Fruit fly (Drosophila melanogaster): ENCODE data around the gene CG12003.
A peak's percentile ranks its signal among the peaks of the same experiment; 100 is the strongest.

The CG12003 gene

dm6 chr3L:1515820-1516540, 49.2 kb upstream of the CG12003 start (continued):
- TF ChIP-seq Mrtf (GFP tag; IDR thresholded peaks at IDR 0.05) (peak; percentile 46; the same call in 1 of the 3 replicates), CHES-1-like (GFP tag; optimal IDR thresholded peaks at IDR 0.05) (peak; percentile 62), tio (GFP tag; optimal IDR thresholded peaks at IDR 0.05) (peak; percentile 66), Adf1 (GFP tag; IDR thresholded peaks at IDR 0.05) (no peak), stwl (tag; optimal IDR thresholded peaks at IDR 0.05) (no peak), CG12155 (GFP tag; optimal IDR thresholded peaks at IDR 0.05) (peak; percentile 64), ttk (GFP tag; IDR thresholded peaks at IDR 0.05) (peak; percentile 53), CG2889 (GFP tag; IDR thresholded peaks at IDR 0.05) (no peak), CG7786 (GFP tag; optimal IDR thresholded peaks at IDR 0.05) (peak; percentile 66), jumu (GFP tag; optimal IDR thresholded peaks at IDR 0.05) (peak; percentile 52), Hand (GFP tag; optimal IDR thresholded peaks at IDR 0.05) (no peak), wek (GFP tag; optimal IDR thresholded peaks at IDR 0.05) (no peak), CG8944 (GFP tag; optimal IDR thresholded peaks at IDR 0.05) (peak; percentile 70), Abd-B (GFP tag; optimal IDR thresholded peaks at IDR 0.05) (peak; percentile 73), CG8478 (optimal IDR thresholded peaks at IDR 0.05) (no peak), cwo (GFP tag; optimal IDR thresholded peaks at IDR 0.05) (no peak), vfl (GFP tag; optimal IDR thresholded peaks at IDR 0.05) (no peak), Blimp-1 (GFP tag; optimal IDR thresholded peaks at IDR 0.05) (peak; percentile 78), CG11456 (GFP tag; IDR thresholded peaks at IDR 0.05) (no peak), CG9932 (GFP tag; IDR thresholded peaks at IDR 0.05) (peak; percentile 25; the same call in 1 of the 2 replicates), h (optimal IDR thresholded peaks at IDR 0.05) (no peak), CG8089 (GFP tag; optimal IDR thresholded peaks at IDR 0.05) (peak; percentile 74), CG34376 (GFP tag; optimal IDR thresholded peaks at IDR 0.05) (no peak), knrl (GFP tag; IDR thresholded peaks at IDR 0.05; ENCODE audit: partially characterized antibody) (no peak), CG12104 (GFP tag; optimal IDR thresholded peaks at IDR 0.05) (peak; percentile 23), lov (optimal IDR thresholded peaks at IDR 0.05) (no peak), lov (GFP tag; IDR thresholded peaks at IDR 0.05) (no peak), Ets65A (GFP tag) (peak; percentile 95), org-1 (GFP tag; optimal IDR thresholded peaks at IDR 0.05) (peak; percentile 76), ara (GFP tag; IDR thresholded peaks at IDR 0.05) (peak; percentile 72), CG16863 (GFP tag; optimal IDR thresholded peaks at IDR 0.05) (peak; percentile 70), sob (GFP tag; IDR thresholded peaks at IDR 0.05) (peak; percentile 50; the same call in 1 of the 2 replicates), tup (GFP tag; optimal IDR thresholded peaks at IDR 0.05) (no peak), CG13287 (GFP tag; IDR thresholded peaks at IDR 0.05; ENCODE audit: partially characterized antibody) (no peak), HLHmδ (GFP tag; optimal IDR thresholded peaks at IDR 0.05) (peak; percentile 21), Neu2 (GFP tag; optimal IDR thresholded peaks at IDR 0.05; ENCODE audit: borderline replicate concordance) (no peak), slp2 (GFP tag; optimal IDR thresholded peaks at IDR 0.05) (peak; percentile 61), pita (GFP tag; optimal IDR thresholded peaks at IDR 0.05) (no peak), CG6854 (GFP tag; optimal IDR thresholded peaks at IDR 0.05) (no peak), NK7.1 (GFP tag; optimal IDR thresholded peaks at IDR 0.05) (no peak), tll (GFP tag; optimal IDR thresholded peaks at IDR 0.05) (no peak), lab (GFP tag; optimal IDR thresholded peaks at IDR 0.05) (peak; percentile 61), CG7372 (GFP tag; IDR thresholded peaks at IDR 0.05) (0 out of 2 replicates have a peak, but pooled peaks have one; percentile 16), tin (GFP tag; optimal IDR thresholded peaks at IDR 0.05) (peak; percentile 78), ewg (GFP tag; optimal IDR thresholded peaks at IDR 0.05) (peak; percentile 63), hb (GFP tag; IDR thresholded peaks at IDR 0.05; ENCODE audit: partially characterized antibody) (no peak), CG17359 (tag; optimal IDR thresholded peaks at IDR 0.05) (peak; percentile 80), en (GFP tag; optimal IDR thresholded peaks at IDR 0.05) (no peak), CG10543 (GFP tag; optimal IDR thresholded peaks at IDR 0.05) (peak; percentile 65), Nf-YA (GFP tag; IDR thresholded peaks at IDR 0.05) (no peak)

Measured in whole organism, embryonic.